Worm (Caenorhabditis elegans) whole organism, L2 larva: ENCODE results near the gene set-25.

ENCODE experiments used
- ceh-16 ChIP-seq: fragments of 150-350 bp; optimal IDR thresholded peaks from 2 replicates; lab custom pipeline; 2014; ENCODE audit warnings: missing biosample characterization, missing genetic modification characterization
- crh-2 ChIP-seq: sonication (generic microtip); optimal IDR thresholded peaks from 2 replicates; lab custom pipeline; 2017; ENCODE audit warnings: missing biosample characterization, missing genetic modification characterization
- nhr-21 ChIP-seq: fragments of 150-350 bp; optimal IDR thresholded peaks from 2 replicates; lab custom pipeline; 2014; ENCODE audit warnings: missing biosample characterization, missing genetic modification characterization
- unc-62 ChIP-seq: fragments of 150-350 bp; optimal IDR thresholded peaks from 2 replicates; lab custom pipeline; 2014; ENCODE audit warnings: missing biosample characterization, missing genetic modification reagents, missing genetic modification characterization
- ztf-4 ChIP-seq: fragments of 150-350 bp; optimal IDR thresholded peaks from 2 replicates; lab custom pipeline; 2014; ENCODE audit warnings: missing biosample characterization, missing genetic modification characterization

DNA sequence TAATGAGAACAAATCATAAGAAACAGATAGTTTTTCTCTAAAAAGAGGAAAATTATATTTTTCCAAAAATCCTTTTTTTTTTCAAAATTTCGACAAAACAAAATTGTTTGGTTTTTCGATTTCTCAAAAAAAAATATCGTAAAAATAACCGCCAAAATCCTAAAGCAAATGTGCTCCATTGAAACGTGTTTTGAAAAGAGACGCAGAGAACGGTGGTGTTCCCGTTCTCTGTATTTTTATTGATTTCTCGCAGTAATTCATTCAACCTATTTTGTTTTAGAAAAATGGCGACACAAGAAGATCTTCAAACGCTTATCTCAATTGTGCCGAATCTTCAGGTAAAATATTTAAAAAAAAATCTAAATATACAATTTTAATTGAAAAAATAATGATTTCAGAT lies 20.9 kb upstream of the set-25 start, which contains the start of gene Y43F4B.10:
- TF ChIP-seq unc-62 (GFP tag; lab: Kevin White, UChicago) (no peak), crh-2 (tag; lab: Kevin White, UChicago) (peak; percentile 27), ztf-4 (tag; lab: Kevin White, UChicago) (no peak), ceh-16 (tag; lab: Kevin White, UChicago) (no peak), nhr-21 (tag; lab: Kevin White, UChicago) (no peak)
